Worm (Caenorhabditis elegans): Measurements from ENCODE around the gene Y66D12A.1.

DNA sequence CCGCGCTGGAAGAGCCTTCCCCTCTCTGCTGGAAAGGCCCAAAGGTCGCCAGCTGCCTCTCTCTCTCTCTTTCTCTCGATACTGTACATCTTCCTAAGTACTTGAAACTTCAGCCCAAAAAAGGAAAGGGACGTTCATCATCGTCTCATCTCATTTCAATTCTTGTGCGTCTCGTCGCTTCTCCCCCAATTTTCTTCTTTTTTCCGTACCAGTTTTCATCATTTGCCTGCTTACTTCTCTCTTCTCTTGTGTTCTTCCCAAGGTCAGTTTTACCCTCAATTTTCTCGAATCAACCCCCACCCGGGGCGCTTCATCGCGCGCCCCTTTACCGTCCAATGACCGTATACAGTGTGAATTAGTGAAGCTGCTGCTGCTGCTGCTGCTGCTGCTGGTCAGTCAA, 48.3 kb upstream of the Y66D12A.1 start:
- TF ChIP-seq fkh-3 (tag; optimal IDR thresholded peaks at IDR 0.05) (no peak), nhr-80 (tag; optimal IDR thresholded peaks at IDR 0.05) (no peak), B0035.1 (tag; optimal IDR thresholded peaks at IDR 0.05) (no peak), ama-1 (optimal IDR thresholded peaks at IDR 0.05) (no peak), ama-1 (GFP tag; optimal IDR thresholded peaks at IDR 0.05) (no peak), lsl-1 (GFP tag; optimal IDR thresholded peaks at IDR 0.05) (no peak)

Data from whole organism, young adult.